Fruit fly (Drosophila melanogaster): Measurements from ENCODE around the gene RpS27.

RpS27 gene

dm6 chr3R:25289589-25289988 lies 42.3 kb upstream of the RpS27 start, which contains the start of gene CG11893 (continued):
- TF ChIP-seq bab2 (GFP tag; optimal IDR thresholded peaks at IDR 0.05): no peak

dm6 chr3R:25287128-25287527 lies 39.8 kb upstream of the RpS27 start, which contains the start of gene CG13658:
TSS of gene CG13658 (plus strand) at chr3R:25287474.
- TF ChIP-seq Trl (optimal IDR thresholded peaks at IDR 0.05): peak in 1 of 2 experiments; percentile 16
- TF ChIP-seq Trl (GFP tag; optimal IDR thresholded peaks at IDR 0.05): no peak
- no peak for TF ChIP-seq zen (tag; optimal IDR thresholded peaks at IDR 0.05)
- TF ChIP-seq ab (GFP tag; optimal IDR thresholded peaks at IDR 0.05): no peak
- TF ChIP-seq sug (tag; optimal IDR thresholded peaks at IDR 0.05): peak; percentile 29
- 0 out of 4 replicates have a peak, but pooled peaks have one; percentile 17 for TF ChIP-seq chinmo (GFP tag; IDR thresholded peaks at IDR 0.05; ENCODE audit: partially characterized antibody)
- no peak for TF ChIP-seq row (GFP tag; IDR thresholded peaks at IDR 0.05)
- TF ChIP-seq z (GFP tag; IDR thresholded peaks at IDR 0.05): 0 out of 3 replicates have a peak, but pooled peaks have one; percentile 31
- TF ChIP-seq sens (GFP tag): peak; percentile 13
- peak; percentile 69 for TF ChIP-seq exex (tag; optimal IDR thresholded peaks at IDR 0.05)
- no peak for TF ChIP-seq CG14014 (GFP tag; IDR thresholded peaks at IDR 0.05)
- TF ChIP-seq CG10147 (GFP tag; optimal IDR thresholded peaks at IDR 0.05): no peak
- no peak for TF ChIP-seq slp2 (GFP tag; optimal IDR thresholded peaks at IDR 0.05)

DNA sequence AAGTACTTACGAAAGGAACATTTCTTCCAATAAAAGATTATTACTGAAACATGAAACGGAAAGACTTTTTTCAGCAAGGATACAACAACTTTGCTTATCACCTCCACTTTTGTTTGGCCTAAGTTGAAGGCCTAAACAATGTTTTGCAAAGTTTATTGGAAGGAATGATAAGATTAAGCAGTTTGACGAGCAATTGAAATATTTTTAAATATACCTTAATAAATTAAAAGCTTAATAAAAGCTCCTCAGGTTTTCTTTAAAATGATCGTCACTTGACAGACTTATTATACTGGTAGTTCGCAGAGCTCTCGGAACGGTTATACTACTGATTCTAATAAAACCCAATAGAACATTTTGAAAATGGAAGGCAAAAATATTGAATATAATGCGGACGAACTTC lies 37.9 kb upstream of the RpS27 start, which contains the start of gene CG31104:
Gene CG31104, plus strand, starts transcription at position 301 of the 400 bp plus-strand sequence.
- TF ChIP-seq cas (GFP tag; IDR thresholded peaks at IDR 0.05) (no peak), Fer2 (tag; optimal IDR thresholded peaks at IDR 0.05) (no peak), CG12942 (GFP tag; optimal IDR thresholded peaks at IDR 0.05) (no peak), exex (tag; optimal IDR thresholded peaks at IDR 0.05) (peak; percentile 22), CG3995 (GFP tag; optimal IDR thresholded peaks at IDR 0.05) (no peak), amos (GFP tag; IDR thresholded peaks at IDR 0.05; ENCODE audit: partially characterized antibody) (no peak)

- peak; percentile 69 for TF ChIP-seq run (tag; optimal IDR thresholded peaks at IDR 0.05)
- peak; percentile 18 for TF ChIP-seq sug (tag; optimal IDR thresholded peaks at IDR 0.05)
- no peak for TF ChIP-seq CG17912 (GFP tag; optimal IDR thresholded peaks at IDR 0.05)
- peak; percentile 37 for TF ChIP-seq exex (tag; optimal IDR thresholded peaks at IDR 0.05)
- TF ChIP-seq z (GFP tag; IDR thresholded peaks at IDR 0.05): no peak
- peak in 1 of 2 experiments; percentile 57 for TF ChIP-seq Hr78 (GFP tag; optimal IDR thresholded peaks at IDR 0.05)
- TF ChIP-seq grn (GFP tag; optimal IDR thresholded peaks at IDR 0.05): peak; percentile 68
- TF ChIP-seq Pdp1 (GFP tag; optimal IDR thresholded peaks at IDR 0.05): peak in 1 of 2 experiments; percentile 59
- TF ChIP-seq HLH54F (GFP tag; optimal IDR thresholded peaks at IDR 0.05): no peak
Observed at dm6 chr3R:25283209-25283670, 35.9 kb upstream of the RpS27 start, which contains the start of gene CG31300. TSS of gene CG31300 (plus strand) at chr3R:25283620.

DNA sequence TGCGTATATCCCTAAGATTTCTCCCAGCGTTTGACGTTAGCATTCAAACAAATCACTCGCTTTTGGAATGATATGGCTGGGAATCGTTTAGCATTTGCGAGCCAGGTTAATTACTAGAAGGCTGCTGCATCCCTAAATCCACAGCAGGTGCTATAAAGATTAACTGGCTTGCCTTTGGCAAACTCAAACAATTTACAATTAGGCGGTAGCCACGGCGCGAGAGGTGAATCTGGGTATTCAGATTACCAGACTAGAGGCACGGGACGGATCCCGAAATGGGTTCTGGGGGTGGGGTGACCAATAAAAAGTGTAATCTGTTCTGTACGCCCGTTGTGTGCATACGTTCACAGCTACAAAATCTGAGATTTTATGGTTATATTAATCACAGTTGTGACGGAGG lies 33.9 kb upstream of the RpS27 start, which contains the start of gene CG11892:
Gene CG11892, plus strand, starts transcription at position 384 of the 400 bp plus-strand sequence.
- TF ChIP-seq Vsx1 (GFP tag; optimal IDR thresholded peaks at IDR 0.05): peak; percentile 45
- TF ChIP-seq ato (GFP tag; IDR thresholded peaks at IDR 0.05; ENCODE audit: partially characterized antibody): no peak
- TF ChIP-seq B-H2 (GFP tag; optimal IDR thresholded peaks at IDR 0.05): peak; percentile 19
- peak; percentile 69; the same call in 1 of the 3 replicates for TF ChIP-seq ci (GFP tag; IDR thresholded peaks at IDR 0.05)
- TF ChIP-seq CG14050 (GFP tag; IDR thresholded peaks at IDR 0.05): 0 out of 3 replicates have a peak, but pooled peaks have one; percentile 13
- TF ChIP-seq CG17912 (GFP tag; optimal IDR thresholded peaks at IDR 0.05): peak; percentile 73
- TF ChIP-seq scrt (GFP tag; optimal IDR thresholded peaks at IDR 0.05): peak; percentile 68
- no peak for TF ChIP-seq toy (GFP tag; IDR thresholded peaks at IDR 0.05)
- TF ChIP-seq amos (GFP tag; IDR thresholded peaks at IDR 0.05; ENCODE audit: partially characterized antibody): no peak
- peak; percentile 52 for TF ChIP-seq BtbVII (GFP tag; optimal IDR thresholded peaks at IDR 0.05)
- peak; percentile 42 for TF ChIP-seq Asciz (GFP tag; optimal IDR thresholded peaks at IDR 0.05)
- peak; percentile 44 for TF ChIP-seq CG17385 (GFP tag; optimal IDR thresholded peaks at IDR 0.05)
- TF ChIP-seq sug (tag; optimal IDR thresholded peaks at IDR 0.05): peak; percentile 48
- peak; percentile 31 for TF ChIP-seq sd (tag; optimal IDR thresholded peaks at IDR 0.05)
- TF ChIP-seq ATbp (GFP tag; optimal IDR thresholded peaks at IDR 0.05): peak; percentile 82
- TF ChIP-seq CG9817 (tag; optimal IDR thresholded peaks at IDR 0.05): peak; percentile 52
- peak; percentile 87 for TF ChIP-seq CG12769 (tag; optimal IDR thresholded peaks at IDR 0.05)
- TF ChIP-seq CG13894 (tag; optimal IDR thresholded peaks at IDR 0.05): peak; percentile 68
- TF ChIP-seq fd64A (GFP tag; optimal IDR thresholded peaks at IDR 0.05): peak; percentile 19
- peak; percentile 11 for TF ChIP-seq CG11723 (GFP tag; optimal IDR thresholded peaks at IDR 0.05)

Data from whole organism, embryonic.